Fruit fly (Drosophila melanogaster) Kc167 (cell line): ENCODE results near the gene CG13994.

ENCODE experiments used
- Myc ChIP-seq: fragments of >200 bp; optimal IDR thresholded peaks from 2 replicates; lab custom pipeline; 2017; ENCODE audit warnings: missing external identifiers
- Sin3A ChIP-seq: fragments of >200 bp; optimal IDR thresholded peaks from 2 replicates; lab custom pipeline; 2018; ENCODE audit warnings: missing external identifiers
- h ChIP-seq: fragments of >200 bp; optimal IDR thresholded peaks from 3 replicates; lab custom pipeline; 2018; ENCODE audit warnings: missing external identifiers
- insv ChIP-seq: fragments of >200 bp; optimal IDR thresholded peaks from 3 replicates; lab custom pipeline; 2018; ENCODE audit warnings: missing external identifiers
- psq ChIP-seq: fragments of >200 bp; optimal IDR thresholded peaks from 2 replicates; lab custom pipeline; 2017; ENCODE audit warnings: missing external identifiers
- ttk ChIP-seq: sonication (Bioruptor generic); optimal IDR thresholded peaks from 2 replicates; lab custom pipeline; 2017; ENCODE audit warnings: missing external identifiers

DNA sequence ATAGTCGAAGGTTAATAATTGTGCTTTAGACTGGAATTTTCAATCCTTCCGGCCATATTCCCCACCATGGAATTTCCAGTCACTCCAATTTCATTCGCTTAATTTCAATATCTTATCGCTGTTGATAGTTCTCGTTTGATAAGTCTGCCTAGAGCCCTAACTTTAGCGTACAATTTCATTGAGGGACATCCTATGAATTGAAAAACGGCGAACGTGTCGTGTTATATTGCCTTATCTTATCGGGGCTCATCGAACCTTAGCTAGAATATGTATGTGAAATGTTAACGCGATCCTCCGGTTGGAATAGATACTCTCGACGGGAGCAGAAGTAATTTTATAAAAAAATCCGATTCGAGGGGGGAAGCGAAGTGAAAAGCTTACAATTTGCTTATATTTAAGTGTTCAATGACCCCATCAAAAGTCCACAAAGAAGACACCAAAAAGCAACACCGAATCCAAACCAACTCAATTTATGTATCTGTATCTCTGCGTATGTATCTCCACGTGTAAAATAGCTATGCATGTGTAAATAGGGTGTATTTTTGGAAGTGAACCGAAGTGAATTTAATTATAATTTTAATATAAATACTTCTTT is 26.9 kb downstream of the CG13994 start:
- no peak for TF ChIP-seq insv
- TF ChIP-seq Sin3A (lab: Kevin White, UChicago) = no peak
- no peak for TF ChIP-seq h (lab: Kevin White, UChicago)
- no peak for TF ChIP-seq Myc
- no peak for TF ChIP-seq psq (lab: Kevin White, UChicago)
- no peak for TF ChIP-seq ttk
